Fruit fly (Drosophila melanogaster) whole organism, embryonic: Measurements from ENCODE around the gene CG10063.

Source experiments
- BEAF-32 ChIP-seq: fragments of 200-800 bp; sonication (Bioruptor generic); optimal IDR thresholded peaks from 3 replicates; lab custom pipeline; 2017; ENCODE audit warnings: missing biosample characterization, missing genetic modification characterization, mild to moderate bottlenecking, moderate library complexity, missing genetic modification reagents
- CG10543 ChIP-seq: fragments of 200-800 bp; sonication (Bioruptor generic); optimal IDR thresholded peaks from 3 replicates; lab custom pipeline; 2017; ENCODE audit warnings: missing biosample characterization, mild to moderate bottlenecking, missing genetic modification characterization, moderate library complexity
- CG11398 ChIP-seq: fragments of 200-800 bp; sonication (Bioruptor generic); optimal IDR thresholded peaks from 2 replicates; lab custom pipeline; 2016; ENCODE audit warnings: missing biosample characterization, missing genetic modification characterization
- CG11456 ChIP-seq: fragments of 200-800 bp; sonication (Bioruptor generic); IDR thresholded peaks from 3 replicates; pipeline ENCODE4 v1.3.6; 2022; ENCODE audit warnings: missing biosample characterization, missing genetic modification characterization
- CG16813 ChIP-seq: fragments of 200-800 bp; sonication (Bioruptor generic); IDR thresholded peaks from 3 replicates; pipeline ENCODE4 v1.3.6; 2022; ENCODE audit warnings: missing biosample characterization, missing genetic modification characterization; ENCODE audit not compliant: partially characterized antibody
- CG1792 ChIP-seq: fragments of 200-800 bp; sonication (Bioruptor generic); optimal IDR thresholded peaks from 2 replicates; lab custom pipeline; 2016; ENCODE audit warnings: missing biosample characterization, missing genetic modification characterization
- CG34224 ChIP-seq: fragments of 200-800 bp; sonication (Bioruptor generic); IDR thresholded peaks from 3 replicates; pipeline ENCODE4 v1.3.6; 2022; ENCODE audit warnings: missing biosample characterization, missing genetic modification characterization; ENCODE audit not compliant: partially characterized antibody
- CG6791 ChIP-seq: fragments of 200-800 bp; sonication (Bioruptor generic); IDR thresholded peaks from 3 replicates; pipeline ENCODE4 v1.3.6; 2022; ENCODE audit warnings: missing biosample characterization, missing genetic modification characterization; ENCODE audit not compliant: partially characterized antibody
- CG8478 ChIP-seq: fragments of >200 bp; optimal IDR thresholded peaks from 2 replicates; lab custom pipeline; 2018
- CG8924 ChIP-seq: fragments of 200-800 bp; optimal IDR thresholded peaks from 3 replicates; lab custom pipeline; 2019; ENCODE audit warnings: missing biosample characterization, mild to moderate bottlenecking, missing genetic modification characterization, moderate library complexity
- CG9876 ChIP-seq: fragments of 200-800 bp; sonication (Bioruptor generic); optimal IDR thresholded peaks from 2 replicates; lab custom pipeline; 2016; ENCODE audit warnings: missing biosample characterization, missing genetic modification characterization
- CTCF ChIP-seq: fragments of 200-800 bp; sonication (Bioruptor generic); optimal IDR thresholded peaks from 2 replicates; lab custom pipeline; 2017; ENCODE audit warnings: missing biosample characterization, mild to moderate bottlenecking, missing genetic modification characterization, moderate library complexity
- Camta ChIP-seq: fragments of 200-800 bp; sonication (Bioruptor generic); optimal IDR thresholded peaks from 2 replicates; lab custom pipeline; 2016; ENCODE audit warnings: missing biosample characterization, missing genetic modification characterization
- CrebB ChIP-seq: fragments of 200-800 bp; sonication (Bioruptor generic); optimal IDR thresholded peaks from 3 replicates; lab custom pipeline; 2018; ENCODE audit warnings: missing biosample characterization, mild to moderate bottlenecking, missing genetic modification characterization
- Deaf1 ChIP-seq: fragments of 200-800 bp; optimal IDR thresholded peaks from 3 replicates; lab custom pipeline; 2019; ENCODE audit warnings: missing biosample characterization, mild to moderate bottlenecking, missing genetic modification characterization, moderate library complexity
- Doc3 ChIP-seq: fragments of 200-800 bp; sonication (Bioruptor generic); IDR thresholded peaks from 3 replicates; pipeline ENCODE4 v1.3.6; 2022; ENCODE audit warnings: missing biosample characterization, missing genetic modification characterization; ENCODE audit not compliant: partially characterized antibody
- Dref ChIP-seq: fragments of 200-800 bp; sonication (Bioruptor generic); IDR thresholded peaks from 2 replicates; pipeline ENCODE4 v1.3.6; 2022; ENCODE audit warnings: missing biosample characterization, missing genetic modification characterization
- Ets65A ChIP-seq: fragments of 200-800 bp; sonication (Bioruptor generic); peaks from one replicate; lab custom pipeline; 2016; ENCODE audit warnings: missing biosample characterization, missing genetic modification characterization
- HLH4C ChIP-seq: fragments of 200-800 bp; sonication (Bioruptor generic); IDR thresholded peaks from 3 replicates; pipeline ENCODE4 v1.3.6; 2022; ENCODE audit warnings: missing biosample characterization, missing genetic modification characterization; ENCODE audit not compliant: partially characterized antibody
- Hmr ChIP-seq: fragments of 200-800 bp; sonication (Bioruptor generic); optimal IDR thresholded peaks from 3 replicates; lab custom pipeline; 2017; ENCODE audit warnings: mild to moderate bottlenecking, missing biosample characterization, missing genetic modification reagents, missing genetic modification characterization
- Hr39 ChIP-seq: fragments of >200 bp; optimal IDR thresholded peaks from 2 replicates; lab custom pipeline; 2017
- Lhr ChIP-seq: fragments of 200-800 bp; sonication (Bioruptor generic); optimal IDR thresholded peaks from 3 replicates; lab custom pipeline; 2017; ENCODE audit warnings: mild to moderate bottlenecking, missing biosample characterization, missing genetic modification reagents, missing genetic modification characterization
- Opbp ChIP-seq: fragments of 200-800 bp; sonication (Bioruptor generic); IDR thresholded peaks from 3 replicates; pipeline ENCODE4 v1.3.6; 2022; ENCODE audit warnings: missing biosample characterization, missing genetic modification characterization; ENCODE audit not compliant: partially characterized antibody
- Sry-δ ChIP-seq: fragments of 200-800 bp; sonication (Bioruptor generic); optimal IDR thresholded peaks from 2 replicates; lab custom pipeline; 2016; ENCODE audit warnings: missing biosample characterization, missing genetic modification characterization
- amos ChIP-seq: fragments of 200-800 bp; sonication (Bioruptor generic); IDR thresholded peaks from 2 replicates; pipeline ENCODE4 v1.3.6; 2022; ENCODE audit warnings: missing biosample characterization, missing genetic modification characterization; ENCODE audit not compliant: partially characterized antibody
- ash1 ChIP-seq: fragments of 200-800 bp; sonication (Bioruptor generic); optimal IDR thresholded peaks from 2 replicates; lab custom pipeline; 2018; ENCODE audit warnings: missing biosample characterization, mild to moderate bottlenecking, missing genetic modification characterization
- ato ChIP-seq: fragments of 200-800 bp; sonication (Bioruptor generic); IDR thresholded peaks from 2 replicates; pipeline ENCODE4 v1.3.6; 2022; ENCODE audit warnings: missing biosample characterization, missing genetic modification characterization; ENCODE audit not compliant: partially characterized antibody
- cg ChIP-seq: fragments of 200-800 bp; sonication (Bioruptor generic); optimal IDR thresholded peaks from 3 replicates; lab custom pipeline; 2019; ENCODE audit warnings: missing biosample characterization, mild to moderate bottlenecking, missing genetic modification characterization, moderate library complexity
- hbn ChIP-seq: fragments of 200-800 bp; sonication (Bioruptor generic); IDR thresholded peaks from 2 replicates; pipeline ENCODE4 v1.3.6; 2022; ENCODE audit warnings: missing biosample characterization, missing genetic modification characterization; ENCODE audit not compliant: partially characterized antibody
- jing ChIP-seq: fragments of 200-800 bp; sonication (Bioruptor generic); optimal IDR thresholded peaks from 2 replicates; lab custom pipeline; 2018; ENCODE audit warnings: missing biosample characterization, mild to moderate bottlenecking, missing genetic modification characterization
- pan ChIP-seq, 4 experiments: fragments of >200 bp in 3 of 4; fragments of 200-800 bp in 1 of 4; sonication (Bioruptor generic) in 1 of 4; optimal IDR thresholded peaks in 3 of 4; IDR thresholded peaks in 1 of 4; 2 replicates each; pipeline versions ENCODE4 v1.3.6 to Lab custom; 2017 to 2022; ENCODE audit warnings: missing biosample characterization in 2 of 4, missing genetic modification characterization in 2 of 4, mixed read lengths in 1 of 4
- pzg ChIP-seq: fragments of 200-800 bp; sonication (Bioruptor generic); optimal IDR thresholded peaks from 3 replicates; lab custom pipeline; 2018; ENCODE audit warnings: missing biosample characterization, mild to moderate bottlenecking, missing genetic modification characterization, moderate library complexity
- sens-2 ChIP-seq: fragments of 200-800 bp; sonication (Bioruptor generic); IDR thresholded peaks from 2 replicates; pipeline ENCODE4 v1.3.6; 2022; ENCODE audit warnings: missing biosample characterization, missing genetic modification characterization
- seq ChIP-seq: fragments of 200-800 bp; sonication (Bioruptor generic); IDR thresholded peaks from 2 replicates; pipeline ENCODE4 v1.3.6; 2022; ENCODE audit warnings: missing biosample characterization, missing genetic modification characterization
- sr ChIP-seq: fragments of 200-800 bp; sonication (Bioruptor generic); IDR thresholded peaks from 3 replicates; pipeline ENCODE4 v1.3.6; 2022; ENCODE audit warnings: missing biosample characterization, missing genetic modification characterization
- tna ChIP-seq: fragments of 200-800 bp; sonication (Bioruptor generic); IDR thresholded peaks from 2 replicates; pipeline ENCODE4 v1.3.6; 2022; ENCODE audit warnings: missing biosample characterization, missing genetic modification characterization; ENCODE audit not compliant: partially characterized antibody
- ttk ChIP-seq: fragments of 200-800 bp; sonication (Bioruptor generic); IDR thresholded peaks from 2 replicates; pipeline ENCODE4 v2.1.2; 2022; ENCODE audit warnings: missing biosample characterization, missing genetic modification characterization
- unc-4 ChIP-seq: fragments of 200-800 bp; sonication (Bioruptor generic); IDR thresholded peaks from 2 replicates; pipeline ENCODE4 v1.3.6; 2022; ENCODE audit warnings: missing biosample characterization, missing genetic modification characterization; ENCODE audit not compliant: partially characterized antibody
- zfh1 ChIP-seq: fragments of 200-800 bp; sonication (Bioruptor generic); IDR thresholded peaks from 3 replicates; pipeline ENCODE4 v1.3.6; 2022; ENCODE audit warnings: missing biosample characterization, missing genetic modification characterization

The CG10063 gene

DNA sequence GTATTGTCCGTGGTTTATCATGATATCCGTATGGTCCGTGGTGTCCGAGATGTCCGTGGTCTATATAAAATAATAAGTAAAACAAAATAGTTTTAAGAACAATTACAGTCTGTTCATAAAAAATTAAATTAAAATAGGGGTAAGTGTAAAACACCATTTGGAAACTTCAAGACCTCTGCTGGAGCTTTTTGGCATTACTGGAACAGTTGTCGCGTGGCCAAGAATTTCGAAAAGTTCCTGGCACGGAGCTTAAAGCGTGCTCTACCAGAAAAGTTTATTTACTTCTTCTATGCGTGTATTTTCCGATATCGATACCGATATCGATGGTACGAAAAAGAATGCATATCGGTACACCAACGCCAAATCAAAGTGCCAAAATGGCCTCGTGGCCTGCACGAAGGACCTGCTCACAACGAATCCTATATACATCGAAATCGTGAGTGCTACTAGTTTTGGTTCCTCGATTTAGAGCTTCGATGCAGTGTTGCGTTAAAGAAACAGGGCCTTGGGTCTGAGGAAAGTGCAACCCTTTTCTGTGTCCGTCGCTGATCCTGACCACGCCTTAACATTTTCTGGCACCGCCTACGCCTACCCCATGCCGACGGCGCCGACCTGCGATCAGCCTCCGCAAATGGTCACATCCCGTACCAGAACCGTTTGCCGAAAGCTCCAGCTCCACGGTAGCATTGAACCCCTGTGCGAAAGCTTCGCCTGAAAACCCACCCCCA, 30.0 kb downstream of the CG10063 start (continued):
- peak; percentile 7 for TF ChIP-seq Sry-δ (GFP tag; lab: Kevin White, UChicago)
- TF ChIP-seq pan (optimal IDR thresholded peaks at IDR 0.05; lab: Kevin White, UChicago), result no peak
- TF ChIP-seq pan (GFP tag; optimal IDR thresholded peaks at IDR 0.05 in 1 of 2, IDR thresholded peaks at IDR 0.05 in 1 of 2), result no peak
- peak; percentile 20 for TF ChIP-seq Deaf1 (tag; lab: Kevin White, UChicago)
- no peak for TF ChIP-seq CG1792 (GFP tag; lab: Kevin White, UChicago)
- TF ChIP-seq ato, result peak; percentile 26; the same call in 1 of the 2 replicates
- TF ChIP-seq zfh1, result 0 out of 3 replicates have a peak, but pooled peaks have one; percentile 13
- peak; percentile 43; the same call in 2 of the 3 replicates for TF ChIP-seq Opbp
- peak; percentile 68; the same call in 1 of the 2 replicates for TF ChIP-seq seq
- TF ChIP-seq jing (GFP tag; lab: Kevin White, UChicago), result no peak
- no peak for TF ChIP-seq CrebB (tag; lab: Kevin White, UChicago)
- TF ChIP-seq amos, result peak; percentile 47; the same call in 1 of the 2 replicates
- TF ChIP-seq ttk, result peak; percentile 68; the same call in 1 of the 2 replicates
- TF ChIP-seq Camta, result no peak
- TF ChIP-seq Hmr (GFP tag; lab: Kevin White, UChicago), result peak; percentile 37
- TF ChIP-seq Lhr (GFP tag; lab: Kevin White, UChicago), result peak; percentile 6
- TF ChIP-seq sens-2 (GFP tag; lab: Robert Waterston, UW), result no peak
- peak; percentile 37; the same call in 1 of the 2 replicates for TF ChIP-seq hbn (GFP tag; lab: Robert Waterston, UW)
- TF ChIP-seq CG8478 (lab: Kevin White, UChicago), result peak; percentile 1
- peak; percentile 60 for TF ChIP-seq CG34224 (GFP tag; lab: Robert Waterston, UW)
- peak; percentile 63 for TF ChIP-seq Dref (GFP tag; lab: Robert Waterston, UW)
- no peak for TF ChIP-seq Hr39 (lab: Kevin White, UChicago)
- no peak for TF ChIP-seq ash1 (GFP tag; lab: Kevin White, UChicago)
- TF ChIP-seq HLH4C (GFP tag; lab: Robert Waterston, UW), result peak; percentile 66
- no peak for TF ChIP-seq CG8924 (tag; lab: Kevin White, UChicago)
- TF ChIP-seq CG10543 (GFP tag; lab: Kevin White, UChicago), result no peak
- peak; percentile 34 for TF ChIP-seq Ets65A (GFP tag; lab: Kevin White, UChicago)
- peak; percentile 5 for TF ChIP-seq CG11398
- TF ChIP-seq CG11456 (GFP tag; lab: Robert Waterston, UW), result 0 out of 3 replicates have a peak, but pooled peaks have one; percentile 26
- TF ChIP-seq Doc3 (GFP tag; lab: Robert Waterston, UW), result peak; percentile 34; the same call in 2 of the 3 replicates
- peak; percentile 21 for TF ChIP-seq pzg
- 0 out of 3 replicates have a peak, but pooled peaks have one; percentile 14 for TF ChIP-seq CG6791 (GFP tag; lab: Robert Waterston, UW)
- TF ChIP-seq CG9876 (GFP tag; lab: Kevin White, UChicago), result no peak
- peak; percentile 57 for TF ChIP-seq unc-4
- TF ChIP-seq tna, result 0 out of 2 replicates have a peak, but pooled peaks have one; percentile 43
- peak; percentile 13 for TF ChIP-seq cg (GFP tag; lab: Kevin White, UChicago)
- peak; percentile 92 for TF ChIP-seq CTCF
- peak; percentile 41 for TF ChIP-seq BEAF-32 (GFP tag; lab: Kevin White, UChicago)
- peak; percentile 27; the same call in 1 of the 3 replicates for TF ChIP-seq CG16813 (GFP tag; lab: Robert Waterston, UW)
- TF ChIP-seq sr, result peak; percentile 45; the same call in 1 of the 3 replicates
